Fruit fly (Drosophila melanogaster) whole organism, prepupa: ENCODE results near the gene ImpE1.

Experiments used
- CG1621 ChIP-seq: fragments of 200-800 bp; sonication (Bioruptor generic); optimal IDR thresholded peaks from 3 replicates; lab custom pipeline; 2018; ENCODE audit warnings: missing biosample characterization, mild to moderate bottlenecking, missing genetic modification characterization
- CG3919 ChIP-seq: fragments of 200-800 bp; sonication (Bioruptor generic); optimal IDR thresholded peaks from 3 replicates; lab custom pipeline; 2016; ENCODE audit warnings: missing biosample characterization, missing genetic modification characterization
- CG6808 ChIP-seq: fragments of 200-800 bp; sonication (Bioruptor generic); optimal IDR thresholded peaks from 3 replicates; lab custom pipeline; 2017; ENCODE audit warnings: missing biosample characterization, missing genetic modification characterization, mild to moderate bottlenecking, moderate library complexity, missing genetic modification reagents
- CG6854 ChIP-seq: fragments of 200-800 bp; sonication (Bioruptor generic); optimal IDR thresholded peaks from 2 replicates; lab custom pipeline; 2017; ENCODE audit warnings: missing biosample characterization, mild to moderate bottlenecking, missing genetic modification characterization
- vri ChIP-seq: fragments of 200-800 bp; sonication (Bioruptor generic); optimal IDR thresholded peaks from 3 replicates; lab custom pipeline; 2016; ENCODE audit warnings: missing biosample characterization, mild to moderate bottlenecking, missing genetic modification characterization

DNA sequence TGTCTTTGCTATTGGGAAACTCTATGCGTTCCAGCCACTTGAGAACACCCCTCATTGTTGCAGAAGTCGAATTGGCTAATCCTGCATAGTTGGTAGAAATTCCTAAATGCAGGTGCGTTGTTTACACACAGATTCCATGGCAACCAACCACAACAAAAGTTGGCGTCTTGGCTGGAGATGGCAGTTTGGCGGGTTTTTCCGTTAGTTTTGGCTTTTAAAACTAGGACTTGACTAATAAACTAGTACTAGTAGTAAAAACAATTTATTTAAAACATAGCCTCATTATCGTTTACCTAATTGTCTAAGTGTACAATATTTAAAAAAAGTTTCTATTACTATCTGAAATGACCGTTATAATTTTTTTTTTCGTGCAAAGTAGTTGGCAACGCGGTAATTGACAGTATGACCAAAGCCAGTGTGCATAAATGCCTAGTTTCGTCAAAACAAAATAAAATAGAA, 39.3 kb downstream of the ImpE1 start, which contains the start of gene Exo70:
- TF ChIP-seq vri (GFP tag; lab: Kevin White, UChicago) (no peak), CG1621 (tag; lab: Kevin White, UChicago) (no peak), CG6808 (GFP tag; lab: Kevin White, UChicago) (no peak), CG3919 (GFP tag; lab: Kevin White, UChicago) (no peak), CG6854 (GFP tag; lab: Kevin White, UChicago) (no peak)
